Fruit fly (Drosophila melanogaster): ENCODE results near the gene Ac76E.

Gene Ac76E

dm6 chr3L:19939024-19939423, at the start of gene Ac76E:
Ac76E (plus strand) TSS chr3L:19939287.
- TF ChIP-seq CG17801 (GFP tag; optimal IDR thresholded peaks at IDR 0.05; ENCODE audit: partially characterized antibody) = peak; percentile 6

- peak; percentile 14 for TF ChIP-seq CG17801 (GFP tag; optimal IDR thresholded peaks at IDR 0.05; ENCODE audit: partially characterized antibody)
Observed at dm6 chr3L:19895556-19895995, 43.5 kb upstream of the Ac76E start.

dm6 chr3L:19896280-19896891, 42.7 kb upstream of the Ac76E start:
- no peak for TF ChIP-seq CG17801 (GFP tag; optimal IDR thresholded peaks at IDR 0.05; ENCODE audit: partially characterized antibody)

dm6 chr3L:19896892-19897684, 42.0 kb upstream of the Ac76E start:
- peak; percentile 76 for TF ChIP-seq CG17801 (GFP tag; optimal IDR thresholded peaks at IDR 0.05; ENCODE audit: partially characterized antibody)

- TF ChIP-seq CG17801 (GFP tag; optimal IDR thresholded peaks at IDR 0.05; ENCODE audit: partially characterized antibody) = no peak
Observed at dm6 chr3L:19897685-19898009, 41.4 kb upstream of the Ac76E start.

- no peak for TF ChIP-seq CG17801 (GFP tag; optimal IDR thresholded peaks at IDR 0.05; ENCODE audit: partially characterized antibody)
Observed at dm6 chr3L:19898547-19899282, 40.4 kb upstream of the Ac76E start.

dm6 chr3L:19899308-19899927, 39.7 kb upstream of the Ac76E start:
- TF ChIP-seq CG17801 (GFP tag; optimal IDR thresholded peaks at IDR 0.05; ENCODE audit: partially characterized antibody) = no peak

- TF ChIP-seq CG17801 (GFP tag; optimal IDR thresholded peaks at IDR 0.05; ENCODE audit: partially characterized antibody) = no peak
Observed at dm6 chr3L:19900184-19901089, 38.6 kb upstream of the Ac76E start.

dm6 chr3L:19901486-19902255, 37.4 kb upstream of the Ac76E start:
- no peak for TF ChIP-seq CG17801 (GFP tag; optimal IDR thresholded peaks at IDR 0.05; ENCODE audit: partially characterized antibody)

dm6 chr3L:19902560-19903399, 36.3 kb upstream of the Ac76E start:
- TF ChIP-seq CG17801 (GFP tag; optimal IDR thresholded peaks at IDR 0.05; ENCODE audit: partially characterized antibody) = peak; percentile 50

- TF ChIP-seq CG17801 (GFP tag; optimal IDR thresholded peaks at IDR 0.05; ENCODE audit: partially characterized antibody) = no peak
Observed at dm6 chr3L:19903400-19903846, 35.7 kb upstream of the Ac76E start.

- TF ChIP-seq CG17801 (GFP tag; optimal IDR thresholded peaks at IDR 0.05; ENCODE audit: partially characterized antibody) = peak; percentile 25
Observed at dm6 chr3L:19904411-19905135, 34.5 kb upstream of the Ac76E start.

Data from ovary, adult (tissue).